Fruit fly (Drosophila melanogaster) S2 (cell line): Measurements from ENCODE around the gene CG33181.

ENCODE experiments used
- CG8478 ChIP-seq: fragments of >200 bp; optimal IDR thresholded peaks from 2 replicates; lab custom pipeline; 2018
- CTCF ChIP-seq, 2 experiments: fragments of >200 bp; optimal IDR thresholded peaks; 2 replicates each; lab custom pipeline; 2018

DNA sequence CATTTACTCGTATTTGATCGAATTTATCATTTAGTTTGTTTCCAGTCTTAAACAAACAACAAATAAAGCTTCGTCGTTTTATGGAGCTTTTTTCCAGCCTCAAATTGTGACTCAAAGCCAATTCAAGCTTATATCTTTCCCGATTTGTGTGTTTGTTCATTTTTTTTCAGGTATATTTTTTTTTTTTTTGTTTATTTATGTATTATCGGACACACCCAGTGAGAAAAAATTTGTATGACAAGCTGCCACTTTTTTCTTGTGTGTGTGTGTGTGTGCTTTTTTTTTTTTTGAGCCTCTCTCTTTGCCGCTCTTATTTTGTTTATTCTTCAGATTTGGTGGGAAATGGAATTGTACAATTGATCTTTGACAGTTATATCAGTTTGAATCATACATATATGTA, 33.4 kb downstream of the CG33181 start:
- TF ChIP-seq CG8478 = no peak
- no peak for TF ChIP-seq CTCF (optimal IDR thresholded peaks at IDR 0.05; lab: Kevin White, UChicago)
